Worm (Caenorhabditis elegans) whole organism, young adult: Measurements from ENCODE around the gene Y22D7AL.4.
A peak's percentile ranks its signal among the peaks of the same experiment; 100 is the strongest.

Experiments used
- F22D6.2 ChIP-seq: sonication (generic microtip); optimal IDR thresholded peaks from 2 replicates; lab custom pipeline; 2016; ENCODE audit warnings: mild to moderate bottlenecking, missing genetic modification characterization, missing compliant biosample characterization
- F57C9.4 ChIP-seq: sonication (generic microtip); optimal IDR thresholded peaks from 2 replicates; lab custom pipeline; 2017; ENCODE audit warnings: mild to moderate bottlenecking, missing genetic modification characterization, missing compliant biosample characterization
- Y53F4B.3 ChIP-seq: fragments of 200-800 bp; sonication (Bioruptor generic); IDR thresholded peaks from 2 replicates; pipeline ENCODE4 v1.3.6; 2022; ENCODE audit warnings: missing genetic modification reagents, missing genetic modification characterization, missing compliant biosample characterization
- Y53G8AR.9 ChIP-seq: fragments of 200-800 bp; sonication (Bioruptor generic); conservative IDR thresholded peaks from 2 replicates; pipeline ENCODE4 v1.3.6; 2022; ENCODE audit warnings: missing genetic modification reagents, missing genetic modification characterization, missing compliant biosample characterization
- Y79H2A.3 ChIP-seq: fragments of 200-800 bp; sonication (Bioruptor generic); conservative IDR thresholded peaks from 2 replicates; pipeline ENCODE4 v1.3.6; 2022; ENCODE audit warnings: missing genetic modification reagents, missing genetic modification characterization, missing compliant biosample characterization
- Y95B8A.8 ChIP-seq: fragments of 200-800 bp; sonication (Bioruptor generic); IDR thresholded peaks from 2 replicates; pipeline ENCODE4 v1.3.6; 2022; ENCODE audit warnings: missing genetic modification reagents, missing genetic modification characterization, missing compliant biosample characterization
- athp-1 ChIP-seq: sonication (generic microtip); optimal IDR thresholded peaks from 2 replicates; lab custom pipeline; 2017; ENCODE audit warnings: mild to moderate bottlenecking, missing genetic modification characterization, missing compliant biosample characterization
- bed-2 ChIP-seq: fragments of 200-800 bp; sonication (Bioruptor generic); IDR thresholded peaks from 2 replicates; pipeline ENCODE4 v1.3.6; 2022; ENCODE audit warnings: missing genetic modification reagents, missing genetic modification characterization, missing compliant biosample characterization
- ccch-3 ChIP-seq: fragments of 200-800 bp; sonication (Bioruptor generic); optimal IDR thresholded peaks from 2 replicates; lab custom pipeline; 2018; ENCODE audit warnings: mild to moderate bottlenecking, missing genetic modification characterization, missing compliant biosample characterization
- cebp-2 ChIP-seq: fragments of 200-800 bp; sonication (Bioruptor generic); IDR thresholded peaks from 2 replicates; pipeline ENCODE4 v1.3.6; 2022; ENCODE audit warnings: missing genetic modification characterization, missing compliant biosample characterization
- ceh-100 ChIP-seq: fragments of 200-800 bp; sonication (Bioruptor generic); IDR thresholded peaks from 2 replicates; pipeline ENCODE4 v1.3.6; 2022; ENCODE audit warnings: missing genetic modification reagents, missing genetic modification characterization, missing compliant biosample characterization
- ceh-27 ChIP-seq: fragments of 200-800 bp; sonication (Bioruptor generic); optimal IDR thresholded peaks from 2 replicates; lab custom pipeline; 2018; ENCODE audit warnings: mild to moderate bottlenecking, missing genetic modification characterization, moderate library complexity, missing compliant biosample characterization
- ceh-79 ChIP-seq: sonication (generic microtip); optimal IDR thresholded peaks from 2 replicates; lab custom pipeline; 2017; ENCODE audit warnings: mild to moderate bottlenecking, missing genetic modification characterization, missing compliant biosample characterization
- dpff-1 ChIP-seq: sonication (generic microtip); optimal IDR thresholded peaks from 2 replicates; lab custom pipeline; 2017; ENCODE audit warnings: mild to moderate bottlenecking, missing genetic modification characterization, missing compliant biosample characterization
- egrh-3 ChIP-seq: fragments of 200-800 bp; sonication (Bioruptor generic); IDR thresholded peaks from 2 replicates; pipeline ENCODE4 v1.3.6; 2022; ENCODE audit warnings: missing genetic modification reagents, missing genetic modification characterization, missing compliant biosample characterization
- ekl-4 ChIP-seq: fragments of 200-800 bp; sonication (Bioruptor generic); IDR thresholded peaks from 2 replicates; pipeline ENCODE4 v1.3.6; 2022; ENCODE audit warnings: missing genetic modification reagents, missing genetic modification characterization, missing compliant biosample characterization
- ets-4 ChIP-seq: fragments of 200-800 bp; sonication (Bioruptor generic); optimal IDR thresholded peaks from 2 replicates; lab custom pipeline; 2018; ENCODE audit warnings: mild to moderate bottlenecking, missing genetic modification characterization, missing compliant biosample characterization
- hmg-20 ChIP-seq: fragments of 200-800 bp; sonication (Bioruptor generic); IDR thresholded peaks from 2 replicates; pipeline ENCODE4 v1.3.6; 2022; ENCODE audit warnings: missing genetic modification reagents, missing genetic modification characterization, missing compliant biosample characterization
- let-607 ChIP-seq, 2 experiments: fragments of 200-800 bp in 1 of 2; sonication (Bioruptor generic) in 1 of 2; sonication (generic microtip) in 1 of 2; optimal IDR thresholded peaks; 2 replicates each; lab custom pipeline; 2016 to 2018; ENCODE audit warnings: mild to moderate bottlenecking in 2 of 2, missing compliant biosample characterization in 2 of 2, missing genetic modification characterization in 2 of 2, moderate library complexity in 2 of 2, missing genotype in 1 of 2
- lin-35 ChIP-seq, 3 experiments: fragments of 150-350 bp in 2 of 3; sonication (generic microtip) in 1 of 3; optimal IDR thresholded peaks; 2 replicates each; lab custom pipeline; 2014 to 2018; ENCODE audit warnings: missing biosample characterization in 3 of 3, missing genetic modification characterization in 3 of 3, missing genetic modification reagents in 3 of 3
- lin-40 ChIP-seq: sonication (generic microtip); optimal IDR thresholded peaks from 2 replicates; lab custom pipeline; 2016; ENCODE audit warnings: missing genetic modification characterization, mild to moderate bottlenecking, missing compliant biosample characterization, missing genotype, missing genetic modification reagents
- mel-28 ChIP-seq: sonication (generic microtip); optimal IDR thresholded peaks from 2 replicates; lab custom pipeline; 2016; ENCODE audit warnings: borderline replicate concordance, mild to moderate bottlenecking, missing genetic modification characterization, missing compliant biosample characterization
- nfyb-1 ChIP-seq: fragments of 200-800 bp; sonication (Bioruptor generic); IDR thresholded peaks from 2 replicates; pipeline ENCODE4 v1.3.6; 2022; ENCODE audit warnings: missing genetic modification reagents, missing genetic modification characterization, missing compliant biosample characterization
- nhr-27 ChIP-seq: fragments of 200-800 bp; sonication (Bioruptor generic); optimal IDR thresholded peaks from 2 replicates; lab custom pipeline; 2018; ENCODE audit warnings: mild to moderate bottlenecking, missing genetic modification characterization, moderate library complexity, missing compliant biosample characterization
- nhr-80 ChIP-seq: sonication (generic microtip); optimal IDR thresholded peaks from 2 replicates; lab custom pipeline; 2016; ENCODE audit warnings: missing genetic modification characterization, missing compliant biosample characterization
- rpc-1 ChIP-seq, 2 experiments: fragments of 150-350 bp in 1 of 2; sonication (generic microtip) in 1 of 2; optimal IDR thresholded peaks; 2 replicates each; lab custom pipeline; 2014 to 2018; ENCODE audit warnings: missing biosample characterization in 1 of 2, missing genetic modification characterization in 1 of 2, missing genetic modification reagents in 1 of 2, missing genotype in 1 of 2
- sdz-38 ChIP-seq: sonication (generic microtip); optimal IDR thresholded peaks from 2 replicates; lab custom pipeline; 2016; ENCODE audit warnings: missing genotype, missing genetic modification characterization, missing compliant biosample characterization
- sea-2 ChIP-seq: fragments of 200-800 bp; sonication (Bioruptor generic); IDR thresholded peaks from 2 replicates; pipeline ENCODE4 v1.3.6; 2022; ENCODE audit warnings: missing genetic modification characterization, missing compliant biosample characterization
- tbp1 ChIP-seq: fragments of 200-800 bp; sonication (Bioruptor generic); optimal IDR thresholded peaks from 2 replicates; lab custom pipeline; 2018; ENCODE audit warnings: mild to moderate bottlenecking, missing genetic modification characterization, missing compliant biosample characterization
- tbx-9 ChIP-seq: sonication (generic microtip); optimal IDR thresholded peaks from 2 replicates; lab custom pipeline; 2016; ENCODE audit warnings: borderline replicate concordance, missing genetic modification characterization, inconsistent platforms, missing compliant biosample characterization
- xnd-1 ChIP-seq: sonication (generic microtip); optimal IDR thresholded peaks from 2 replicates; lab custom pipeline; 2016; ENCODE audit warnings: missing genotype, missing genetic modification reagents, missing genetic modification characterization, missing compliant biosample characterization
- ztf-26 ChIP-seq: sonication (generic microtip); optimal IDR thresholded peaks from 2 replicates; lab custom pipeline; 2017; ENCODE audit warnings: missing genetic modification characterization, missing compliant biosample characterization

Gene Y22D7AL.4

DNA sequence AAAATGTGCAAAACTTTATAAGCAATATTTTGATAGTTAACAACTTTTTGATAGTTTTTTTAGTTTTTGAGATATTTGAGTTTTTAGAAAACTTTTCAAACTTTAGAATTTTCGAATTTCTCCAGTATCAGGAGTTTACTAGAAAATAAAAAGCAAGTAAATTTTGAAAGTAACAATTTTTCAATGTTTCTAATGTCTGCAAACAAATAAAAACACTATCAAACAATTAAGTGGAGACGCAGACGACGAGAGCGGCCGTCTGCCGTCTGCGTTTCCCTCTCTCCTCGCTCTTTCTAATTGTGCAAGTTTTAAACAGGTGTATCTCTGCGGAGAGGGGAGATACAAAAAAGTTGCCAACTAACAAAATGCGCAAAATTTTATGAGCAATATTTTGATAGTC is 26.5 kb downstream of the Y22D7AL.4 start:
- TF ChIP-seq hmg-20 (no peak), nfyb-1 (GFP tag; lab: Robert Waterston, UW) (no peak), lin-35 (GFP tag; optimal IDR thresholded peaks at IDR 0.05; lab: Kevin White, UChicago) (no peak), bed-2 (no peak), cebp-2 (GFP tag; lab: Robert Waterston, UW) (no peak), ceh-79 (tag; lab: Kevin White, UChicago) (no peak), mel-28 (no peak), Y95B8A.8 (GFP tag; lab: Robert Waterston, UW) (no peak), tbx-9 (tag; lab: Kevin White, UChicago) (no peak), nhr-27 (no peak)
- TF ChIP-seq, all 124 proteins: peak for 0

DNA sequence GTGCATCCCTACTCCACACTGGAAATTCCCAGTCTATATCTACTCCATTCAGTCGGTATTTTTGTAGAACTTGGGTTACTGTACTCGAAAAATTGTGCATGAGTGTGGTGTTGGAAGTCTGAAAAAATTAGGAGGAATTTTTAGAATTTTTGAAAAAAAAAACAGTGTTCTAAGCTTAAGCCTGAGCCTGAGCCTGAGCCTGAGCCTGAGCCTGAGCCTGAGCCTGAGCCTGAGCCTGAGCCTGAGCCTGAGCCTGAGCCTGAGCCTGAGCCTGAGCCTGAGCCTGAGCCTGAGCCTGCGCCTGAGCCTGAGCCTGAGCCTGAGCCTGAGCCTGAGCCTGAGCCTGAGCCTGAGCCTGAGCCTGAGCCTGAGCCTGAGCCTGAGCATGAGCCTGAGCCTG is 29.9 kb downstream of the Y22D7AL.4 start:
- TF ChIP-seq egrh-3 (GFP tag; lab: Robert Waterston, UW): peak; percentile 91

DNA sequence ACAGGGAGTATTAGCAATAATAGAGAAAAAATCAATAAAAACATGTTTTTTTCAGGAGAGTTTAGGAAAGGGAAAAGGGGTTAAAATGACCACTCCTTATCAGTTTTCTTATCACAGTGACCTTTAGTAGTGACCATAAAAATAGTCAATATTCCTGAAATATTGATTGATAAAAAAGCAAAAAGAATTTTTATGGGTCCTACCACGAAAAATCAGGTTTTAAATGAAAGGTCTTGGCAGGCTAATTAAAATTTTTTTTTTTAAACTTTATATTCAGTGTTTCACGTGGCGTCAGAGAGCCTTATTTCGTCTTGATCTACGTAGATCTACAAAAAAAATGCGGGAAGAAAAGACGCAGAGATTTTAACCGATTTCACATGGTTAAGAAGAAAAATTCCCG is 30.9 kb downstream of the Y22D7AL.4 start, which contains the start of gene cht-4:
Gene cht-4 (minus strand): TSS at position 101 of the 400 bp plus-strand sequence.
- TF ChIP-seq ceh-79 (tag; lab: Kevin White, UChicago) (no peak), athp-1 (tag; lab: Kevin White, UChicago) (no peak)

DNA sequence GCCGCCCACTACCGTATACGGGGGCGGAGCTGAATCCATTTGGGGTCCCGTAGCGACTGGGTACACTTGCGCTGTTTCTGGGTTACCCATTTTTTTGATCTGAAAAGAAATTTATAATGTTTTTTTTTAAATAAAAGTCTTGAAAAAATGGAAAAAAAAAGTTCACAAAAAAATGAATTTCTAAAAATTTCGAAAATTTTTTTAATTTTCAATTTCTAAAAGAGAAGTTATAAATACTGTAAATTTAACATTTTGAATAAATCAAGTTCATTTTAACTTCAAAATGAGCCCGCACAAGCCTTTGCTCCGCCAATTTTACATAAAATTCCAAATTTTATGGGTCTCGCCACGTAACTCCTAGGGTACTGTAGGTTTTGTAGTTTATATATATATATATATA is 33.3 kb downstream of the Y22D7AL.4 start, which contains the start of gene Y22D7AL.15:
Gene Y22D7AL.15 (minus strand): TSS at position 101 of the 400 bp plus-strand sequence.
- TF ChIP-seq lin-40: no peak
- no peak for TF ChIP-seq F22D6.2 (tag; lab: Kevin White, UChicago)
- TF ChIP-seq Y53G8AR.9 (GFP tag; lab: Robert Waterston, UW): no peak
- TF ChIP-seq Y79H2A.3 (GFP tag; lab: Robert Waterston, UW): no peak
- no peak for TF ChIP-seq ets-4 (GFP tag; lab: Kevin White, UChicago)
- TF ChIP-seq tbx-9 (tag; lab: Kevin White, UChicago): no peak
- TF ChIP-seq ceh-27 (GFP tag; lab: Kevin White, UChicago): no peak
- TF ChIP-seq let-607 (tag; optimal IDR thresholded peaks at IDR 0.05; lab: Kevin White, UChicago): no peak
- no peak for TF ChIP-seq ccch-3 (GFP tag; lab: Kevin White, UChicago)
- TF ChIP-seq, all 124 proteins: peak for 0

DNA sequence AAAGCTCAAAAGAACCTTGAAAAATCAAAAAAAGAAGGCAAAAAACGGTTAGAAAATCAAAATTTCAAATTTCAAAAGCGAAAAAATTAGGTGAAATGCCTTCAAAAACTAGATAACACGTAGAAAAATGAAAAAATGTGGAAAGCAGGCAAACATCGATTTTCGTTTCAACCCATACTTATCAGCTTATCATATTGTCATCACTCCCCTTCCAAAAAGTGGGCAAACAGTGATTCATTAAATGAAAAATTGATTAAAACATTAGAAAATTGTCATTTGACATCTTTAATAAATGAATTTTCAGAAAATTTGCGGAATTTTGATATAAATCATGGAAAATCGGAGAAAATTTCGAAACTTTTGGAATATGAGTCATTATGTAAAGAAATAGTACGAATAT is 34.6 kb downstream of the Y22D7AL.4 start:
- no peak for TF ChIP-seq ceh-100 (GFP tag; lab: Robert Waterston, UW)
- no peak for TF ChIP-seq athp-1 (tag; lab: Kevin White, UChicago)
- peak; percentile 40 for TF ChIP-seq nhr-80
- no peak for TF ChIP-seq sdz-38 (tag; lab: Kevin White, UChicago)

ce11 chrIII:1662405-1662804 is 36.0 kb downstream of the Y22D7AL.4 start:
- TF ChIP-seq rpc-1 (optimal IDR thresholded peaks at IDR 0.05; lab: Kevin White, UChicago) (no peak), rpc-1 (tag; optimal IDR thresholded peaks at IDR 0.05; lab: Kevin White, UChicago) (peak; percentile 56), tbp1 (GFP tag; lab: Kevin White, UChicago) (peak; percentile 70), Y53F4B.3 (GFP tag; lab: Robert Waterston, UW) (no peak)

DNA sequence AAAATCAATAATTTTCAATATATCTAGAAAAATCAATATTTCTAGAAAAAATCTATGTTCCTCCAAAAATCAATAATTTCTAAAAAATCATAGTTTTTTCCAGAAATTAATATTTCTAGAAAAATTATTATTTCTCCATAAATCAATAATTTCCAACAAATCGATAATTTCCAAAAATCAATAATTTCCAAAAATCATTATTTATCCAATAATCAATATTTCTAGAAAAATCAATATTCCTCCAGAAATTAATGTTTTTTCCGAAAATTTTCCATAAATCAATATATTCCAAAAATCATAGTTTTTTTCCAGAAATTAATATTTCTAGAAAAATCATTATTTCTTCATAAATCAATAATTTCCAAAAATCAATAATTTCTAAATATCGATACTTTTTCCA is 36.6 kb downstream of the Y22D7AL.4 start:
- TF ChIP-seq xnd-1 (tag; lab: Kevin White, UChicago) (no peak), ztf-26 (tag; lab: Kevin White, UChicago) (no peak), sea-2 (GFP tag; lab: Robert Waterston, UW) (no peak), dpff-1 (tag; lab: Kevin White, UChicago) (no peak), ekl-4 (no peak), F57C9.4 (tag; lab: Kevin White, UChicago) (no peak)
